Fruit fly (Drosophila melanogaster): Measurements from ENCODE around the gene CG6996.

DNA sequence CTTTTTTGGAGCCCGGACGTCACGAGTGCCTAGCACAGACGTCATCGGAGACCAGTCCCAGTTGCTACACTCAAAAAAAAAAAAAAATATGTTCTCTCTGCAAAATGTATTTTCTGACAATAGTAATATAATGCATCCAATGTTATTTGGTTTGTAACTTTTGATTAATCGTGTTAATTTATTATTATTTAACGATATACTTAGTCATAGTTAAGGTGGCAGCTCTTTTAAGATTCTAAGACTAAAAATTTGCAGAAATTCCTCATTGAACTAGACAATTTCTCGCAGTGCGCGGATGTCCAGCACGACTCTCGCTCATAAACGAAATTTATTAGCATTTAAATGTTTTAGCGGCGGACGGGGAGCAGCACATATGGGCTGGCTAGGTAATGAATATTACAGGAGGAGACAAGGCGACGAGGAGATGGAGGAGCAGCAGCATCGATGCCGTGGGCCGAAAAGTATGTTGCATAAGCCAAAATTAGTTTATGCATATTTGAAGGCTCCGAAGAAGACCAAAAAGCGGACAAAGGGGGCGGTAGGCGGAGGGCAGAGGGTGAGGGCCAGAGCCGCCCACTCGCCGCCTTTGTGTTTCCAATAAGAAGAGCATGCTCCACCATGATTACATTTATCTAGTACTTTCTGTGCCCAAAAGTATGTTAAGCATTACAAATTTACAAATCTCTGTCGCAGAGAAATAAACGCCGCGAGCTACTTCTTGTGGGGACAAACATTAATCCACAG is 23.8 kb upstream of the CG6996 start:
- TF ChIP-seq usp (GFP tag; optimal IDR thresholded peaks at IDR 0.05) (no peak), EcR (GFP tag; optimal IDR thresholded peaks at IDR 0.05) (no peak), pan (optimal IDR thresholded peaks at IDR 0.05) (no peak), CG8478 (optimal IDR thresholded peaks at IDR 0.05) (no peak)
